Fruit fly (Drosophila melanogaster) S2 (cell line): ENCODE measurements around the gene Gr22f.

Source experiments
- CG8478 ChIP-seq: fragments of >200 bp; optimal IDR thresholded peaks from 2 replicates; lab custom pipeline; 2018
- CTCF ChIP-seq, 2 experiments: fragments of >200 bp; optimal IDR thresholded peaks; 2 replicates each; lab custom pipeline; 2018

DNA sequence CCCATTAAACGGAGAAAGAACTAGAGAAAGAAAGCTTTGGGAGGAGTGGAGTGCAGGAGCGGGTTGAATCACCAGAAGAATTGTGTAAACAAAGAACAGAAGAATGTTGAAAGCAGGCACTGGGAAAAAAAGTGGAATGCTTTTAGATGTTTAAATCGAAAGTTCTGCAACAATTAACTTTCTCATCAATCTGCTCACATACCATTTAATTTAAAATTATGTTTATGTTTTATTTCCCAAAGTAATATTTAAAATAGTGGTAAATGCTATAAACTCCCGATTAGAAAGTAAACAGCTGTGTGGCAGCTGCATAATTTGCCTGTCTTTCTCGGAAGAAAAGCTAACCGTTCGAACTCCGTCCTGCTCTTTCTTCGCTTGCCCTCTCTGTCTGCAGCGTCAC is 18.2 kb downstream of the Gr22f start:
- TF ChIP-seq CG8478 (lab: Kevin White, UChicago) (no peak), CTCF (optimal IDR thresholded peaks at IDR 0.05; lab: Kevin White, UChicago) (no peak)
